Fruit fly (Drosophila melanogaster) whole organism, embryonic: ENCODE data around the gene psh.
A peak's percentile ranks its signal among the peaks of the same experiment; 100 is the strongest.

Experiments
- Antp ChIP-seq: fragments of 200-800 bp; sonication (Bioruptor generic); optimal IDR thresholded peaks from 3 replicates; lab custom pipeline; 2016; ENCODE audit warnings: missing biosample characterization, missing genetic modification characterization
- Atf6 ChIP-seq: fragments of 200-800 bp; sonication (Bioruptor generic); IDR thresholded peaks from 2 replicates; pipeline ENCODE4 v1.3.6; 2022; ENCODE audit warnings: missing biosample characterization, missing genetic modification characterization
- Bteb2 ChIP-seq: fragments of 200-800 bp; sonication (Bioruptor generic); optimal IDR thresholded peaks from 2 replicates; lab custom pipeline; 2016; ENCODE audit warnings: missing biosample characterization, missing genetic modification characterization
- CG10431 ChIP-seq: fragments of 200-800 bp; sonication (Bioruptor generic); optimal IDR thresholded peaks from 3 replicates; lab custom pipeline; 2018; ENCODE audit warnings: missing biosample characterization, mild to moderate bottlenecking, missing genetic modification characterization
- CG10462 ChIP-seq: fragments of 200-800 bp; sonication (Bioruptor generic); optimal IDR thresholded peaks from 2 replicates; lab custom pipeline; 2016; ENCODE audit warnings: missing biosample characterization, missing genetic modification characterization
- CG11247 ChIP-seq: fragments of 200-800 bp; sonication (Bioruptor generic); IDR thresholded peaks from 2 replicates; pipeline ENCODE4 v1.3.6; 2022; ENCODE audit warnings: missing biosample characterization, missing genetic modification characterization
- CG12769 ChIP-seq: fragments of 200-800 bp; sonication (Bioruptor generic); optimal IDR thresholded peaks from 2 replicates; lab custom pipeline; 2019; ENCODE audit warnings: missing biosample characterization, mild to moderate bottlenecking, missing genetic modification characterization, moderate library complexity
- CG13287 ChIP-seq: fragments of 200-800 bp; sonication (Bioruptor generic); IDR thresholded peaks from 2 replicates; pipeline ENCODE4 v1.3.6; 2022; ENCODE audit warnings: missing biosample characterization, missing genetic modification characterization; ENCODE audit not compliant: partially characterized antibody
- CG14050 ChIP-seq: fragments of 200-800 bp; sonication (Bioruptor generic); IDR thresholded peaks from 3 replicates; pipeline ENCODE4 v1.3.6; 2022; ENCODE audit warnings: missing biosample characterization, missing genetic modification characterization
- CG17359 ChIP-seq: fragments of 200-800 bp; sonication (Bioruptor generic); optimal IDR thresholded peaks from 3 replicates; lab custom pipeline; 2018; ENCODE audit warnings: missing biosample characterization, mild to moderate bottlenecking, missing genetic modification characterization, moderate library complexity
- CG17912 ChIP-seq: fragments of 200-800 bp; sonication (Bioruptor generic); optimal IDR thresholded peaks from 2 replicates; lab custom pipeline; 2018; ENCODE audit warnings: missing biosample characterization, mild to moderate bottlenecking, missing genetic modification characterization
- CG2202 ChIP-seq: fragments of 200-800 bp; sonication (Bioruptor generic); optimal IDR thresholded peaks from 2 replicates; lab custom pipeline; 2018; ENCODE audit warnings: missing biosample characterization, mild to moderate bottlenecking, missing genetic modification characterization
- CG2712 ChIP-seq: fragments of 200-800 bp; optimal IDR thresholded peaks from 3 replicates; lab custom pipeline; 2019; ENCODE audit warnings: missing biosample characterization, mild to moderate bottlenecking, missing genetic modification characterization, moderate library complexity
- CG30431 ChIP-seq: fragments of 200-800 bp; sonication (Bioruptor generic); optimal IDR thresholded peaks from 2 replicates; lab custom pipeline; 2017; ENCODE audit warnings: missing biosample characterization, missing genetic modification characterization
- CG3995 ChIP-seq: fragments of 200-800 bp; sonication (Bioruptor generic); optimal IDR thresholded peaks from 3 replicates; lab custom pipeline; 2016; ENCODE audit warnings: missing biosample characterization, missing genetic modification characterization
- CG4617 ChIP-seq: fragments of 200-800 bp; sonication (Bioruptor generic); optimal IDR thresholded peaks from 3 replicates; lab custom pipeline; 2016; ENCODE audit warnings: missing biosample characterization, missing genetic modification characterization, borderline replicate concordance
- CG4820 ChIP-seq: fragments of 200-800 bp; sonication (Bioruptor generic); optimal IDR thresholded peaks from 3 replicates; lab custom pipeline; 2016; ENCODE audit warnings: missing biosample characterization, missing genetic modification characterization
- CG4854 ChIP-seq: fragments of 200-800 bp; sonication (Bioruptor generic); optimal IDR thresholded peaks from 2 replicates; lab custom pipeline; 2016; ENCODE audit warnings: missing biosample characterization, missing genetic modification characterization, inconsistent platforms
- CG5180 ChIP-seq: fragments of 200-800 bp; sonication (Bioruptor generic); optimal IDR thresholded peaks from 3 replicates; lab custom pipeline; 2017; ENCODE audit warnings: missing biosample characterization, missing genetic modification characterization, mild to moderate bottlenecking, moderate library complexity, missing genetic modification reagents
- CG6683 ChIP-seq: fragments of 200-800 bp; sonication (Bioruptor generic); optimal IDR thresholded peaks from 2 replicates; lab custom pipeline; 2017; ENCODE audit warnings: missing biosample characterization, mild to moderate bottlenecking, missing genetic modification characterization, missing genetic modification reagents
- CG7372 ChIP-seq: fragments of 200-800 bp; sonication (Bioruptor generic); IDR thresholded peaks from 2 replicates; pipeline ENCODE4 v1.3.6; 2022; ENCODE audit warnings: missing biosample characterization, missing genetic modification characterization
- CG9797 ChIP-seq: fragments of 200-800 bp; sonication (Bioruptor generic); optimal IDR thresholded peaks from 3 replicates; lab custom pipeline; 2018; ENCODE audit warnings: missing biosample characterization, mild to moderate bottlenecking, missing genetic modification characterization
- CkIIα-i1 ChIP-seq: fragments of 200-800 bp; sonication (Bioruptor generic); IDR thresholded peaks from 2 replicates; pipeline ENCODE4 v1.3.6; 2022; ENCODE audit warnings: missing biosample characterization, missing genetic modification characterization
- Dad ChIP-seq: fragments of 200-800 bp; sonication (Bioruptor generic); optimal IDR thresholded peaks from 3 replicates; lab custom pipeline; 2016; ENCODE audit warnings: missing biosample characterization, missing genetic modification characterization
- Dfd ChIP-seq, 2 experiments: fragments of >200 bp; optimal IDR thresholded peaks; 2 replicates each; lab custom pipeline; 2017; ENCODE audit warnings: missing biosample characterization in 2 of 2, missing genetic modification characterization in 2 of 2
- Ets65A ChIP-seq: fragments of 200-800 bp; sonication (Bioruptor generic); peaks from one replicate; lab custom pipeline; 2016; ENCODE audit warnings: missing biosample characterization, missing genetic modification characterization
- Fer3 ChIP-seq: fragments of 200-800 bp; sonication (Bioruptor generic); optimal IDR thresholded peaks from 2 replicates; lab custom pipeline; 2018; ENCODE audit warnings: missing biosample characterization, mild to moderate bottlenecking, missing genetic modification characterization, moderate library complexity
- GATAe ChIP-seq: fragments of 200-800 bp; sonication (Bioruptor generic); conservative IDR thresholded peaks from 2 replicates; pipeline ENCODE4 v1.3.6; 2022; ENCODE audit warnings: missing biosample characterization, missing genetic modification characterization
- H15 ChIP-seq: fragments of 200-800 bp; sonication (Bioruptor generic); IDR thresholded peaks from 3 replicates; pipeline ENCODE4 v1.3.6; 2022; ENCODE audit warnings: missing biosample characterization, missing genetic modification characterization
- Hr3 ChIP-seq: fragments of 200-800 bp; sonication (Bioruptor generic); optimal IDR thresholded peaks from 3 replicates; lab custom pipeline; 2016; ENCODE audit warnings: missing biosample characterization, missing genetic modification characterization
- Lim3 ChIP-seq: fragments of 200-800 bp; sonication (Bioruptor generic); IDR thresholded peaks from 2 replicates; pipeline ENCODE4 v1.3.6; 2022; ENCODE audit warnings: missing biosample characterization, missing genetic modification characterization
- Rfx ChIP-seq: fragments of 200-800 bp; sonication (Bioruptor generic); IDR thresholded peaks from 2 replicates; pipeline ENCODE4 v1.3.6; 2022; ENCODE audit warnings: missing biosample characterization, missing genetic modification characterization
- Sin3A ChIP-seq: fragments of >200 bp; optimal IDR thresholded peaks from 2 replicates; lab custom pipeline; 2018
- ara ChIP-seq: fragments of 200-800 bp; sonication (Bioruptor generic); IDR thresholded peaks from 2 replicates; pipeline ENCODE4 v1.3.6; 2022; ENCODE audit warnings: missing biosample characterization, missing genetic modification characterization
- dan ChIP-seq: fragments of 200-800 bp; sonication (Bioruptor generic); IDR thresholded peaks from 2 replicates; pipeline ENCODE4 v1.3.6; 2022; ENCODE audit warnings: missing biosample characterization, missing genetic modification characterization
- eyg ChIP-seq: fragments of 200-800 bp; sonication (Bioruptor generic); optimal IDR thresholded peaks from 3 replicates; lab custom pipeline; 2016; ENCODE audit warnings: missing biosample characterization, missing genetic modification characterization
- fd64A ChIP-seq: fragments of 200-800 bp; sonication (Bioruptor generic); optimal IDR thresholded peaks from 3 replicates; lab custom pipeline; 2018; ENCODE audit warnings: missing biosample characterization, mild to moderate bottlenecking, missing genetic modification characterization
- grau ChIP-seq: fragments of 200-800 bp; optimal IDR thresholded peaks from 3 replicates; lab custom pipeline; 2019; ENCODE audit warnings: missing biosample characterization, mild to moderate bottlenecking, missing genetic modification characterization, moderate library complexity
- gsb ChIP-seq: fragments of 200-800 bp; sonication (Bioruptor generic); IDR thresholded peaks from 2 replicates; pipeline ENCODE4 v1.3.6; 2022; ENCODE audit warnings: missing biosample characterization, missing genetic modification characterization
- gsb-n ChIP-seq: fragments of 200-800 bp; sonication (Bioruptor generic); optimal IDR thresholded peaks from 3 replicates; lab custom pipeline; 2018; ENCODE audit warnings: missing biosample characterization, mild to moderate bottlenecking, missing genetic modification characterization
- lmd ChIP-seq: fragments of 200-800 bp; sonication (Bioruptor generic); IDR thresholded peaks from 2 replicates; pipeline ENCODE4 v1.3.6; 2022; ENCODE audit warnings: missing biosample characterization, missing genetic modification characterization
- lola ChIP-seq, 3 experiments: fragments of >200 bp in 2 of 3; fragments of 200-800 bp in 1 of 3; sonication (Bioruptor generic) in 1 of 3; optimal IDR thresholded peaks; 2 replicates each; lab custom pipeline; 2017 to 2019; ENCODE audit warnings: missing biosample characterization in 3 of 3, missing genetic modification characterization in 3 of 3, mild to moderate bottlenecking in 1 of 3, moderate library complexity in 1 of 3
- lov ChIP-seq, 2 experiments: fragments of 200-800 bp in 1 of 2; fragments of >200 bp in 1 of 2; sonication (Bioruptor generic) in 1 of 2; IDR thresholded peaks in 1 of 2; optimal IDR thresholded peaks in 1 of 2; 2 replicates in 1 of 2; 3 replicates in 1 of 2; pipeline versions ENCODE4 v1.3.6 to Lab custom; 2017 to 2022; ENCODE audit warnings: missing biosample characterization in 1 of 2, missing genetic modification characterization in 1 of 2
- luna ChIP-seq: fragments of 200-800 bp; sonication (Bioruptor generic); optimal IDR thresholded peaks from 2 replicates; lab custom pipeline; 2016; ENCODE audit warnings: missing biosample characterization, missing genetic modification characterization
- otp ChIP-seq: fragments of 200-800 bp; sonication (Bioruptor generic); IDR thresholded peaks from 3 replicates; pipeline ENCODE4, ENCODE4 v1.3.6; 2022; ENCODE audit warnings: missing biosample characterization, missing genetic modification characterization
- shn ChIP-seq: fragments of 200-800 bp; sonication (Bioruptor generic); optimal IDR thresholded peaks from 3 replicates; lab custom pipeline; 2016; ENCODE audit warnings: missing biosample characterization, missing genetic modification characterization
- sim ChIP-seq: fragments of 200-800 bp; sonication (Bioruptor generic); IDR thresholded peaks from 2 replicates; pipeline ENCODE4 v1.3.6; 2022; ENCODE audit warnings: missing biosample characterization, missing genetic modification characterization
- sna ChIP-seq: fragments of 200-800 bp; sonication (Bioruptor generic); IDR thresholded peaks from 2 replicates; pipeline ENCODE4 v1.3.6; 2022; ENCODE audit warnings: missing biosample characterization, missing genetic modification characterization; ENCODE audit not compliant: partially characterized antibody
- sug ChIP-seq: fragments of 200-800 bp; optimal IDR thresholded peaks from 2 replicates; lab custom pipeline; 2019; ENCODE audit warnings: missing biosample characterization, mild to moderate bottlenecking, missing genetic modification characterization, moderate library complexity
- unpg ChIP-seq: fragments of 200-800 bp; sonication (Bioruptor generic); optimal IDR thresholded peaks from 3 replicates; lab custom pipeline; 2018; ENCODE audit warnings: missing biosample characterization, mild to moderate bottlenecking, missing genetic modification characterization, moderate library complexity
- vnd ChIP-seq: fragments of 200-800 bp; sonication (Bioruptor generic); IDR thresholded peaks from 3 replicates; pipeline ENCODE4 v1.3.6; 2022; ENCODE audit warnings: missing biosample characterization, missing genetic modification characterization; ENCODE audit not compliant: partially characterized antibody
- vvl ChIP-seq: fragments of 200-800 bp; sonication (Bioruptor generic); IDR thresholded peaks from 2 replicates; pipeline ENCODE4 v1.3.6; 2022; ENCODE audit warnings: missing biosample characterization, missing genetic modification characterization

Gene psh

dm6 chrX:18533308-18533707, 46.6 kb upstream of the psh start (continued):
- peak; percentile 11 for TF ChIP-seq CG4820 (GFP tag; lab: Kevin White, UChicago)
- TF ChIP-seq lmd = peak; percentile 37; the same call in 1 of the 2 replicates
- TF ChIP-seq ara = no peak
- TF ChIP-seq luna (GFP tag; lab: Kevin White, UChicago) = no peak
- TF ChIP-seq gsb = no peak
- TF ChIP-seq Sin3A (lab: Kevin White, UChicago) = no peak
- TF ChIP-seq H15 (GFP tag; lab: Robert Waterston, UW) = no peak
- no peak for TF ChIP-seq CkIIα-i1 (GFP tag; lab: Robert Waterston, UW)
- TF ChIP-seq shn = no peak
- TF ChIP-seq vvl (GFP tag; lab: Robert Waterston, UW) = 0 out of 2 replicates have a peak, but pooled peaks have one; percentile 27
- TF ChIP-seq CG10462 (GFP tag; lab: Kevin White, UChicago) = no peak
- TF ChIP-seq CG4854 (GFP tag; lab: Kevin White, UChicago) = no peak
- TF ChIP-seq Antp = no peak
- TF ChIP-seq Dad = peak; percentile 3
- no peak for TF ChIP-seq CG9797
- TF ChIP-seq CG4617 (GFP tag; lab: Kevin White, UChicago) = no peak
- TF ChIP-seq CG17359 = no peak
- no peak for TF ChIP-seq Fer3 (tag; lab: Kevin White, UChicago)
- TF ChIP-seq CG10431 (GFP tag; lab: Kevin White, UChicago) = no peak
- no peak for TF ChIP-seq CG30431 (GFP tag; lab: Kevin White, UChicago)
- no peak for TF ChIP-seq vnd (GFP tag; lab: Robert Waterston, UW)
- no peak for TF ChIP-seq sug (tag; lab: Kevin White, UChicago)
- peak; percentile 41 for TF ChIP-seq Hr3 (GFP tag; lab: Kevin White, UChicago)
- peak; percentile 33 for TF ChIP-seq gsb-n (tag; lab: Kevin White, UChicago)
- no peak for TF ChIP-seq otp
- no peak for TF ChIP-seq CG2202
- no peak for TF ChIP-seq Bteb2
- TF ChIP-seq CG2712 (tag; lab: Kevin White, UChicago) = peak; percentile 53
- TF ChIP-seq CG14050 = no peak
- no peak for TF ChIP-seq CG3995 (GFP tag; lab: Kevin White, UChicago)
- no peak for TF ChIP-seq CG12769 (tag; lab: Kevin White, UChicago)
- no peak for TF ChIP-seq Rfx (GFP tag; lab: Robert Waterston, UW)
- no peak for TF ChIP-seq Atf6 (GFP tag; lab: Robert Waterston, UW)
- no peak for TF ChIP-seq GATAe
- no peak for TF ChIP-seq Dfd (GFP tag; optimal IDR thresholded peaks at IDR 0.05; lab: Kevin White, UChicago)
- TF ChIP-seq fd64A = no peak
- TF ChIP-seq unpg (GFP tag; lab: Kevin White, UChicago) = peak; percentile 34
- TF ChIP-seq CG7372 = no peak
- no peak for TF ChIP-seq CG13287
- TF ChIP-seq CG6683 (GFP tag; lab: Kevin White, UChicago) = no peak
- no peak for TF ChIP-seq Lim3 (GFP tag; lab: Robert Waterston, UW)
- TF ChIP-seq Ets65A (GFP tag; lab: Kevin White, UChicago) = peak; percentile 93
- no peak for TF ChIP-seq eyg (GFP tag; lab: Kevin White, UChicago)
- TF ChIP-seq CG5180 (GFP tag; lab: Kevin White, UChicago) = no peak
- TF ChIP-seq sim (GFP tag; lab: Robert Waterston, UW) = no peak
- TF ChIP-seq dan (GFP tag; lab: Robert Waterston, UW) = no peak
- TF ChIP-seq CG11247 (GFP tag; lab: Robert Waterston, UW) = no peak
- TF ChIP-seq lov (optimal IDR thresholded peaks at IDR 0.05; lab: Kevin White, UChicago) = no peak
- TF ChIP-seq lov (GFP tag; IDR thresholded peaks at IDR 0.05; lab: Robert Waterston, UW) = no peak
- TF ChIP-seq grau (tag; lab: Kevin White, UChicago) = peak; percentile 52
- TF ChIP-seq CG17912 (GFP tag; lab: Kevin White, UChicago) = no peak
- TF ChIP-seq lola (GFP tag; optimal IDR thresholded peaks at IDR 0.05; lab: Kevin White, UChicago) = peak in 1 of 3 experiments; percentile 57
- TF ChIP-seq sna (GFP tag; lab: Robert Waterston, UW) = no peak
